Worm (Caenorhabditis elegans) whole organism, L1 larva: Measurements from ENCODE around the gene nca-2.

Experiments
- aha-1 ChIP-seq: fragments of 150-350 bp; optimal IDR thresholded peaks from 2 replicates; lab custom pipeline; 2014; ENCODE audit warnings: missing biosample characterization, missing genetic modification characterization
- blmp-1 ChIP-seq: fragments of 150-350 bp; optimal IDR thresholded peaks from 2 replicates; lab custom pipeline; 2014; ENCODE audit warnings: missing biosample characterization, missing genetic modification characterization
- ceh-8 ChIP-seq: fragments of 200-800 bp; sonication (Bioruptor generic); optimal IDR thresholded peaks from 2 replicates; lab custom pipeline; 2018; ENCODE audit warnings: mild to moderate bottlenecking, missing genetic modification characterization, moderate library complexity, missing compliant biosample characterization
- ceh-82 ChIP-seq, 3 experiments: fragments of 150-350 bp in 1 of 3; sonication (generic microtip) in 2 of 3; optimal IDR thresholded peaks; 2 replicates each; lab custom pipeline; 2014 to 2017; ENCODE audit warnings: missing biosample characterization in 3 of 3, missing genetic modification characterization in 3 of 3
- ces-1 ChIP-seq: fragments of 150-350 bp; optimal IDR thresholded peaks from 2 replicates; lab custom pipeline; 2014; ENCODE audit warnings: missing biosample characterization, missing genetic modification reagents, missing genetic modification characterization
- dpl-1 ChIP-seq, 3 experiments: fragments of 150-350 bp in 2 of 3; sonication (generic microtip) in 1 of 3; optimal IDR thresholded peaks; 2 replicates each; lab custom pipeline; 2014 to 2017; ENCODE audit warnings: missing biosample characterization in 3 of 3, missing genetic modification characterization in 3 of 3, missing genetic modification reagents in 3 of 3
- dsc-1 ChIP-seq: sonication (generic microtip); optimal IDR thresholded peaks from 2 replicates; lab custom pipeline; 2016; ENCODE audit warnings: mild to moderate bottlenecking, missing genetic modification characterization, missing compliant biosample characterization
- efl-1 ChIP-seq, 4 experiments: fragments of 150-350 bp; optimal IDR thresholded peaks in 3 of 4; peaks in 1 of 4; 1 replicate in 1 of 4; 2 replicates in 3 of 4; lab custom pipeline; 2014; ENCODE audit warnings: missing biosample characterization in 2 of 4, missing genetic modification characterization in 2 of 4, missing genetic modification reagents in 2 of 4
- efl-3 ChIP-seq: fragments of 200-800 bp; sonication (Bioruptor generic); optimal IDR thresholded peaks from 2 replicates; lab custom pipeline; 2018; ENCODE audit warnings: mild to moderate bottlenecking, missing genetic modification characterization, missing compliant biosample characterization
- elt-3 ChIP-seq, 6 experiments: fragments of 150-350 bp in 1 of 6; sonication (generic microtip); optimal IDR thresholded peaks; 2 replicates each; lab custom pipeline; 2017 to 2018; ENCODE audit warnings: missing biosample characterization in 6 of 6, missing genetic modification characterization in 6 of 6, inconsistent platforms in 1 of 6
- fkh-8 ChIP-seq: sonication (generic microtip); optimal IDR thresholded peaks from 2 replicates; lab custom pipeline; 2016; ENCODE audit warnings: mild to moderate bottlenecking, missing genetic modification characterization, missing compliant biosample characterization
- fos-1 ChIP-seq: fragments of 150-350 bp; optimal IDR thresholded peaks from 2 replicates; lab custom pipeline; 2014; ENCODE audit warnings: missing biosample characterization, missing genetic modification characterization
- grh-1 ChIP-seq: fragments of 200-800 bp; sonication (Bioruptor generic); IDR thresholded peaks from 2 replicates; pipeline ENCODE4 v1.3.6; 2022; ENCODE audit warnings: missing genetic modification reagents, missing genetic modification characterization, missing compliant biosample characterization
- hlh-17 ChIP-seq: fragments of 200-800 bp; sonication (Bioruptor generic); optimal IDR thresholded peaks from 2 replicates; lab custom pipeline; 2018; ENCODE audit warnings: missing genetic modification characterization, mild to moderate bottlenecking, missing compliant biosample characterization, moderate library complexity, borderline replicate concordance
- irx-1 ChIP-seq: sonication (generic microtip); optimal IDR thresholded peaks from 2 replicates; lab custom pipeline; 2016; ENCODE audit warnings: missing genetic modification characterization, missing compliant biosample characterization
- isw-1 ChIP-seq: fragments of 200-800 bp; sonication (Bioruptor generic); IDR thresholded peaks from 2 replicates; pipeline ENCODE4 v1.3.6; 2022; ENCODE audit warnings: missing genetic modification characterization, missing compliant biosample characterization
- lin-14 ChIP-seq: fragments of 200-800 bp; sonication (Bioruptor generic); optimal IDR thresholded peaks from 2 replicates; lab custom pipeline; 2018; ENCODE audit warnings: mild to moderate bottlenecking, missing genetic modification characterization, moderate library complexity, missing compliant biosample characterization
- lin-35 ChIP-seq, 2 experiments: fragments of 150-350 bp; optimal IDR thresholded peaks; 2 replicates each; lab custom pipeline; 2014; ENCODE audit warnings: missing biosample characterization in 2 of 2, missing genetic modification characterization in 2 of 2, missing genetic modification reagents in 2 of 2
- lsy-2 ChIP-seq, 2 experiments: fragments of 150-350 bp; optimal IDR thresholded peaks; 2 replicates each; lab custom pipeline; 2014; ENCODE audit warnings: missing biosample characterization in 2 of 2, missing genetic modification characterization in 2 of 2
- mdl-1 ChIP-seq, 2 experiments: fragments of 150-350 bp; optimal IDR thresholded peaks; 2 replicates each; lab custom pipeline; 2014 to 2017; ENCODE audit warnings: missing biosample characterization in 2 of 2, missing genetic modification characterization in 2 of 2, inconsistent platforms in 1 of 2
- mep-1 ChIP-seq: fragments of 150-350 bp; optimal IDR thresholded peaks from 2 replicates; lab custom pipeline; 2014; ENCODE audit warnings: missing biosample characterization, missing genetic modification characterization
- nhr-20 ChIP-seq: sonication (generic microtip); optimal IDR thresholded peaks from 2 replicates; lab custom pipeline; 2016; ENCODE audit warnings: mild to moderate bottlenecking, missing genetic modification characterization, missing compliant biosample characterization
- nhr-237 ChIP-seq: fragments of 150-350 bp; optimal IDR thresholded peaks from 2 replicates; lab custom pipeline; 2014; ENCODE audit warnings: missing biosample characterization, missing genetic modification characterization
- nhr-47 ChIP-seq: sonication (generic microtip); optimal IDR thresholded peaks from 2 replicates; lab custom pipeline; 2016; ENCODE audit warnings: mild to moderate bottlenecking, missing genetic modification characterization, moderate library complexity, missing compliant biosample characterization
- nhr-71 ChIP-seq: sonication (generic microtip); optimal IDR thresholded peaks from 2 replicates; lab custom pipeline; 2016; ENCODE audit warnings: mild to moderate bottlenecking, missing genetic modification characterization, moderate library complexity, missing compliant biosample characterization
- nhr-84 ChIP-seq: sonication (generic microtip); optimal IDR thresholded peaks from 2 replicates; lab custom pipeline; 2017; ENCODE audit warnings: missing biosample characterization, missing genetic modification characterization
- rnt-1 ChIP-seq: sonication (generic microtip); optimal IDR thresholded peaks from 2 replicates; lab custom pipeline; 2016; ENCODE audit warnings: mild to moderate bottlenecking, missing genetic modification characterization, moderate library complexity, missing compliant biosample characterization
- skn-1 ChIP-seq: fragments of 150-350 bp; optimal IDR thresholded peaks from 2 replicates; lab custom pipeline; 2014; ENCODE audit warnings: missing biosample characterization, missing genetic modification characterization
- snu-23 ChIP-seq: sonication (generic microtip); optimal IDR thresholded peaks from 2 replicates; lab custom pipeline; 2016; ENCODE audit warnings: missing genetic modification characterization, missing compliant biosample characterization
- swsn-7 ChIP-seq: sonication (generic microtip); optimal IDR thresholded peaks from 2 replicates; lab custom pipeline; 2016; ENCODE audit warnings: missing genetic modification characterization, missing compliant biosample characterization
- tlp-1 ChIP-seq: fragments of 150-350 bp; optimal IDR thresholded peaks from 2 replicates; lab custom pipeline; 2014; ENCODE audit warnings: missing biosample characterization, missing genetic modification characterization
- unc-130 ChIP-seq: fragments of 150-350 bp; optimal IDR thresholded peaks from 2 replicates; lab custom pipeline; 2017; ENCODE audit warnings: missing biosample characterization, missing genetic modification characterization, inconsistent platforms
- unc-62 ChIP-seq: fragments of 150-350 bp; optimal IDR thresholded peaks from 2 replicates; lab custom pipeline; 2014; ENCODE audit warnings: missing biosample characterization, missing genetic modification reagents, missing genetic modification characterization
- unc-86 ChIP-seq: sonication (generic microtip); optimal IDR thresholded peaks from 2 replicates; lab custom pipeline; 2016; ENCODE audit warnings: missing genetic modification characterization, missing compliant biosample characterization
- xbp-1 ChIP-seq: sonication (generic microtip); optimal IDR thresholded peaks from 2 replicates; lab custom pipeline; 2016; ENCODE audit warnings: missing genetic modification characterization, missing compliant biosample characterization
- zip-4 ChIP-seq: fragments of 200-800 bp; sonication (Bioruptor generic); optimal IDR thresholded peaks from 2 replicates; lab custom pipeline; 2018; ENCODE audit warnings: mild to moderate bottlenecking, missing genetic modification characterization, moderate library complexity, missing compliant biosample characterization

nca-2 gene

ce11 chrIII:4934896-4935628 lies 30.3 kb upstream of the nca-2 start, which contains the start of gene mrps-18C (continued):
- no peak for TF ChIP-seq skn-1
- TF ChIP-seq zip-4 (GFP tag; lab: Kevin White, UChicago): no peak
- peak; percentile 47 for TF ChIP-seq mep-1 (tag; lab: Kevin White, UChicago)

ce11 chrIII:4937022-4937421 lies 28.3 kb upstream of the nca-2 start, which contains the start of gene fsn-1:
TSS of gene fsn-1 (plus strand) at chrIII:4937322.
- TF ChIP-seq ces-1 (GFP tag; lab: Kevin White, UChicago): no peak
- TF ChIP-seq irx-1 (tag; lab: Kevin White, UChicago): no peak
- no peak for TF ChIP-seq swsn-7

- TF ChIP-seq efl-1 (optimal IDR thresholded peaks at IDR 0.05; lab: Kevin White, UChicago) (no peak), efl-1 (GFP tag; optimal IDR thresholded peaks at IDR 0.05 in 1 of 2; lab: Kevin White, UChicago) (peak in 1 of 2 experiments; percentile 35), unc-130 (tag; lab: Kevin White, UChicago) (no peak)
Measured at ce11 chrIII:4939267-4939666, 26.1 kb upstream of the nca-2 start, which contains the start of gene rpb-2. TSS of gene rpb-2 (plus strand) at chrIII:4939567.

ce11 chrIII:4944213-4944612 lies 21.2 kb upstream of the nca-2 start, which contains the start of gene ntl-9:
TSS of gene ntl-9 (plus strand) at chrIII:4944513.
- TF ChIP-seq mdl-1 (tag; optimal IDR thresholded peaks at IDR 0.05; lab: Kevin White, UChicago): no peak
- TF ChIP-seq hlh-17 (GFP tag; lab: Kevin White, UChicago): no peak
- TF ChIP-seq rnt-1 (tag; lab: Kevin White, UChicago): no peak

ce11 chrIII:4947352-4947751 lies 18.0 kb upstream of the nca-2 start:
- TF ChIP-seq elt-3 (tag; optimal IDR thresholded peaks at IDR 0.05; lab: Kevin White, UChicago) (no peak), nhr-71 (tag; lab: Kevin White, UChicago) (peak; percentile 0), ceh-82 (tag; optimal IDR thresholded peaks at IDR 0.05; lab: Kevin White, UChicago) (peak in 1 of 3 experiments; percentile 0), mep-1 (tag; lab: Kevin White, UChicago) (peak; percentile 2), isw-1 (GFP tag; lab: Robert Waterston, UW) (0 out of 2 replicates have a peak, but pooled peaks have one; percentile 10), unc-86 (peak; percentile 7), tlp-1 (tag; lab: Kevin White, UChicago) (no peak), lsy-2 (tag; optimal IDR thresholded peaks at IDR 0.05; lab: Kevin White, UChicago) (no peak), lin-14 (GFP tag; lab: Kevin White, UChicago) (peak; percentile 4)

ce11 chrIII:4948631-4949030 lies 16.7 kb upstream of the nca-2 start:
- TF ChIP-seq efl-3 (GFP tag; lab: Kevin White, UChicago): no peak
- TF ChIP-seq blmp-1 (tag; lab: Kevin White, UChicago): peak; percentile 12

- TF ChIP-seq mdl-1 (tag; optimal IDR thresholded peaks at IDR 0.05; lab: Kevin White, UChicago): peak in 1 of 2 experiments; percentile 19
- no peak for TF ChIP-seq fos-1 (tag; lab: Kevin White, UChicago)
- no peak for TF ChIP-seq dsc-1 (tag; lab: Kevin White, UChicago)
- TF ChIP-seq lsy-2 (tag; optimal IDR thresholded peaks at IDR 0.05; lab: Kevin White, UChicago): peak; percentile 25 to 57
- TF ChIP-seq nhr-71 (tag; lab: Kevin White, UChicago): peak; percentile 63
- no peak for TF ChIP-seq aha-1
- TF ChIP-seq nhr-47: peak; percentile 47
- no peak for TF ChIP-seq ceh-8
- no peak for TF ChIP-seq nhr-237 (tag; lab: Kevin White, UChicago)
- no peak for TF ChIP-seq unc-62 (GFP tag; lab: Kevin White, UChicago)
- no peak for TF ChIP-seq zip-4 (GFP tag; lab: Kevin White, UChicago)
- peak; percentile 49 for TF ChIP-seq unc-86
- TF ChIP-seq efl-1 (optimal IDR thresholded peaks at IDR 0.05; lab: Kevin White, UChicago): peak; percentile 40 to 48
- peak in 1 of 2 experiments; percentile 31 for TF ChIP-seq efl-1 (GFP tag; optimal IDR thresholded peaks at IDR 0.05 in 1 of 2; lab: Kevin White, UChicago)
- peak; percentile 43 for TF ChIP-seq mep-1 (tag; lab: Kevin White, UChicago)
- TF ChIP-seq dpl-1 (GFP tag; optimal IDR thresholded peaks at IDR 0.05; lab: Kevin White, UChicago): peak; percentile 5 to 34 (median 31)
- no peak for TF ChIP-seq grh-1
- TF ChIP-seq xbp-1 (tag; lab: Kevin White, UChicago): peak; percentile 16
- no peak for TF ChIP-seq ces-1 (GFP tag; lab: Kevin White, UChicago)
- TF ChIP-seq swsn-7: peak; percentile 44
- peak; percentile 29 for TF ChIP-seq isw-1 (GFP tag; lab: Robert Waterston, UW)
- peak; percentile 36 to 56 for TF ChIP-seq lin-35 (GFP tag; optimal IDR thresholded peaks at IDR 0.05; lab: Kevin White, UChicago)
- TF ChIP-seq snu-23 (GFP tag; lab: Kevin White, UChicago): peak; percentile 57
- no peak for TF ChIP-seq nhr-84 (tag; lab: Kevin White, UChicago)
- TF ChIP-seq nhr-20 (tag; lab: Kevin White, UChicago): peak; percentile 27
- TF ChIP-seq fkh-8: peak; percentile 77
Measured at ce11 chrIII:4950345-4950744, 15.0 kb upstream of the nca-2 start.
